Fruit fly (Drosophila melanogaster): ENCODE results near the gene CG14441.

The CG14441 gene

DNA sequence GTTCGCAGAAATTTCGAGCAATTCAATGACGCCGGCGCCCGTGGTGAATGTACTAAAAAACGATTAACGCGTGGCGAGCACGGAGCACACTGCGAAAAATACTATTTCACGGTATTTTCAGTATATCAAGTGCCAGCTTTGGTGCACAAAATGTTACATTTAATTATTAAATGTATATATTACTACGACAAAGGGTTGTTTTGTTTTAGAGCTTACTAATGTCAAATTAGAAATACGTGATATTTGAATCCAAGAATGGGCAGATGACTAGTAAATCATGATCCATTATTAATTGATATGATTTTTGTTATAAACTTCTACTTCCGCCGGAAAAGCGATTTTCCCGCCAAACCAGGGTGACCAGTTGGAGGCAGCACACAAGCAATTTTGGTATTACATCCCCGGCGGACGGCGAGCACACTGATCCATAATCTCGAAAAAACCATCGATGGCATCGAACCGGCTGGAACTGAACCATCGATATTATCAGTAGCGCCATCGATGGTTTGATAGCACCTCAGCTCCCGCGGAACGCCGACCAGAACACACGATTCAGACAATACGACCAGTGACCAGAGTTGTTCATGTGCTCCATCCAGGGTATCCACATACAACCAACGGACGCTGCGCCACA is 45.0 kb upstream of the CG14441 start, which contains the start of the genes CG3226 and Cdc7 (continued):
- TF ChIP-seq Atf6 (GFP tag; IDR thresholded peaks at IDR 0.05) (peak; percentile 55; the same call in 1 of the 2 replicates), Oaz (GFP tag; IDR thresholded peaks at IDR 0.05) (no peak), CG16815 (GFP tag; optimal IDR thresholded peaks at IDR 0.05) (no peak), maf-S (GFP tag; optimal IDR thresholded peaks at IDR 0.05) (peak; percentile 17), dm (GFP tag; optimal IDR thresholded peaks at IDR 0.05) (peak; percentile 35), Vsx1 (GFP tag; optimal IDR thresholded peaks at IDR 0.05) (peak; percentile 78), prd (optimal IDR thresholded peaks at IDR 0.05) (no peak), prd (GFP tag; IDR thresholded peaks at IDR 0.05) (no peak), NfI (GFP tag; optimal IDR thresholded peaks at IDR 0.05) (peak; percentile 87), HLH3B (GFP tag; IDR thresholded peaks at IDR 0.05) (peak; percentile 46; the same call in 1 of the 2 replicates), vnd (GFP tag; IDR thresholded peaks at IDR 0.05; ENCODE audit: partially characterized antibody) (peak; percentile 58; the same call in 2 of the 3 replicates), hkb (optimal IDR thresholded peaks at IDR 0.05) (no peak), hkb (GFP tag; IDR thresholded peaks at IDR 0.05) (peak; percentile 41; the same call in 1 of the 2 replicates), CG9797 (GFP tag; optimal IDR thresholded peaks at IDR 0.05) (peak; percentile 86), CG12155 (GFP tag; optimal IDR thresholded peaks at IDR 0.05) (peak; percentile 27), Awh (GFP tag; IDR thresholded peaks at IDR 0.05) (no peak), CG6689 (GFP tag; IDR thresholded peaks at IDR 0.05) (no peak), CG16863 (GFP tag; optimal IDR thresholded peaks at IDR 0.05) (peak; percentile 44), CG7928 (GFP tag; optimal IDR thresholded peaks at IDR 0.05) (peak; percentile 43), usp (GFP tag; optimal IDR thresholded peaks at IDR 0.05) (no peak), CG13287 (GFP tag; IDR thresholded peaks at IDR 0.05; ENCODE audit: partially characterized antibody) (peak; percentile 76), B-H2 (GFP tag; optimal IDR thresholded peaks at IDR 0.05) (peak; percentile 80), CG9609 (GFP tag; optimal IDR thresholded peaks at IDR 0.05) (peak; percentile 46), CG9437 (GFP tag; optimal IDR thresholded peaks at IDR 0.05) (peak; percentile 69), bbx (GFP tag; IDR thresholded peaks at IDR 0.05; ENCODE audit: partially characterized antibody) (peak; percentile 85), HmgZ (tag; optimal IDR thresholded peaks at IDR 0.05) (peak; percentile 56), so (GFP tag; IDR thresholded peaks at IDR 0.05) (0 out of 3 replicates have a peak, but pooled peaks have one; percentile 44), CG10462 (GFP tag; optimal IDR thresholded peaks at IDR 0.05) (no peak), CG32767 (GFP tag; IDR thresholded peaks at IDR 0.05) (no peak), da (GFP tag; optimal IDR thresholded peaks at IDR 0.05) (no peak), stwl (tag; optimal IDR thresholded peaks at IDR 0.05) (peak; percentile 53), jigr1 (GFP tag; IDR thresholded peaks at IDR 0.05) (no peak), Dref (GFP tag; IDR thresholded peaks at IDR 0.05) (peak; percentile 80), Optix (GFP tag; IDR thresholded peaks at IDR 0.05) (no peak), Ets65A (GFP tag) (peak; percentile 93), unpg (GFP tag; optimal IDR thresholded peaks at IDR 0.05) (peak; percentile 63), dati (GFP tag; IDR thresholded peaks at IDR 0.05) (0 out of 2 replicates have a peak, but pooled peaks have one; percentile 35), D (optimal IDR thresholded peaks at IDR 0.05) (no peak), D (GFP tag; optimal IDR thresholded peaks at IDR 0.05) (peak; percentile 43), Dbx (GFP tag; IDR thresholded peaks at IDR 0.05) (peak; percentile 72; the same call in 2 of the 3 replicates), cg (GFP tag; optimal IDR thresholded peaks at IDR 0.05) (no peak), CG5953 (GFP tag; IDR thresholded peaks at IDR 0.05) (no peak), CG13894 (tag; optimal IDR thresholded peaks at IDR 0.05) (peak; percentile 38), CG11695 (GFP tag; IDR thresholded peaks at IDR 0.05) (peak; percentile 65; the same call in 2 of the 3 replicates), D19A (tag; optimal IDR thresholded peaks at IDR 0.05) (peak; percentile 41), CG10147 (GFP tag; optimal IDR thresholded peaks at IDR 0.05) (peak; percentile 65), run (tag; optimal IDR thresholded peaks at IDR 0.05) (no peak), C15 (GFP tag; IDR thresholded peaks at IDR 0.05) (no peak), Adf1 (GFP tag; IDR thresholded peaks at IDR 0.05) (peak; percentile 35; the same call in 1 of the 2 replicates), amos (GFP tag; IDR thresholded peaks at IDR 0.05; ENCODE audit: partially characterized antibody) (peak; percentile 87), psq (GFP tag; optimal IDR thresholded peaks at IDR 0.05) (no peak)

Measured in whole organism, embryonic.